Fruit fly (Drosophila melanogaster): Measurements from ENCODE around the gene CG42331.

CG42331 gene

DNA sequence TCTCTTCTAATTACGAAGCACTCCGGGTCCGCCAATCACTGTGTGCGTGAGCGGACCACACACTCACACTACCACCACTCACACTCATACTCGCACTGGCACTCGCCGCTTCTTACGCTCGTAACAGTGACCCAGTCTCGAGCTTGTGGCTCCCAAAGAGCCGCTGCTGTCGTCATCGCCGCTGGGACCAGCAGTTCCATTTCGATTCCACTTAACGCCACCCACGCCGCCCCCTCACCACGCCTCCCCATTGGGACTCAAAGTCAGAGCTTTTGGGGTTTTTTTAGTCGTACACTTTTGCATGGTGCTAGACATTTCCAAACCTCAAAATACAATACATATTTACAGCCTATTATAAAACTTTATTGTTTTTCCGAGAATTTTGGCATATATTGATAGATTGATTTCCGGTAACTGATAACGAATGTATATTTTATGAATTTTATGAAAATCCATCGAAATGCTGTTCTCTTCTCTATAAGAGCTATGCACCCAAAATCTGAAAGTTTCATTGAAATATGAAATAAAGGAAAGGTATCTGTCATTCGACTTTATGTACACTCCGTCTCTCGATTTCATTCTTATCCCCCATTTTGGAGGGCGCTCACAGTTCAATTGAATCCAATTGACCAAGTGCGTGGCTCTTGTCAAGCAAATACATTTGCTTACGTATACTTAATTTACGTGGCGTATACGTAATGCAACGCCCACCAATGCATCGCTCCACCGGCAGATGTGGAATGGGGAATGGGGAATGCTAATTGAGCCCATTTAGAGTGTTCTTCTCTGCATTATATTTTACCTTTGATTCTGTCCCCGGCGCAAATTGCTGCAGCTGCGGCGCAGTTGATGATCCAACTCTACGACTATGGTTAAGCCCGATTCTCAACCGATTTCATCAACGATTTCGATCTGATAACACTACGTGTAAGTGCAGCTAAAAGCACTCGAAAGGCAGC, at the start of gene CG42331 (continued):
- TF ChIP-seq Usf (GFP tag; optimal IDR thresholded peaks at IDR 0.05): no peak
- TF ChIP-seq wek (GFP tag; optimal IDR thresholded peaks at IDR 0.05): no peak
- peak; percentile 59 for TF ChIP-seq CG10147 (GFP tag; optimal IDR thresholded peaks at IDR 0.05)
- TF ChIP-seq CG2712 (tag; optimal IDR thresholded peaks at IDR 0.05): peak; percentile 67
- peak; percentile 81 for TF ChIP-seq CG7839 (tag; optimal IDR thresholded peaks at IDR 0.05)
- TF ChIP-seq Dref (GFP tag; IDR thresholded peaks at IDR 0.05): no peak
- peak; percentile 65; the same call in 1 of the 2 replicates for TF ChIP-seq CG14441 (GFP tag; IDR thresholded peaks at IDR 0.05)
- TF ChIP-seq CG12071 (GFP tag; optimal IDR thresholded peaks at IDR 0.05): peak; percentile 18
- peak; percentile 56 for TF ChIP-seq CG12155 (GFP tag; optimal IDR thresholded peaks at IDR 0.05)
- TF ChIP-seq Nf-YB (GFP tag; optimal IDR thresholded peaks at IDR 0.05): peak; percentile 29
- TF ChIP-seq Aef1 (GFP tag; IDR thresholded peaks at IDR 0.05): peak; percentile 55; the same call in 2 of the 3 replicates
- no peak for TF ChIP-seq danr (GFP tag; IDR thresholded peaks at IDR 0.05)
- peak; percentile 57 for TF ChIP-seq gcm (GFP tag; optimal IDR thresholded peaks at IDR 0.05)
- peak; percentile 92 for TF ChIP-seq sug (tag; optimal IDR thresholded peaks at IDR 0.05)
- TF ChIP-seq CG10959 (GFP tag; IDR thresholded peaks at IDR 0.05): no peak
- TF ChIP-seq Dek (tag; optimal IDR thresholded peaks at IDR 0.05): peak; percentile 60
- peak; percentile 17 for TF ChIP-seq CHES-1-like (GFP tag; optimal IDR thresholded peaks at IDR 0.05)
- peak; percentile 48 for TF ChIP-seq ems (GFP tag; optimal IDR thresholded peaks at IDR 0.05)
- TF ChIP-seq CG32772 (GFP tag; IDR thresholded peaks at IDR 0.05): no peak
- no peak for TF ChIP-seq CG42726 (GFP tag; IDR thresholded peaks at IDR 0.05; ENCODE audit: partially characterized antibody)
- no peak for TF ChIP-seq tup (GFP tag; optimal IDR thresholded peaks at IDR 0.05)
- TF ChIP-seq MBD-R2 (GFP tag; IDR thresholded peaks at IDR 0.05): peak; percentile 32; the same call in 1 of the 2 replicates
- peak; percentile 40 for TF ChIP-seq pnt (GFP tag; optimal IDR thresholded peaks at IDR 0.05)
- TF ChIP-seq CG12236 (GFP tag; optimal IDR thresholded peaks at IDR 0.05): no peak
- TF ChIP-seq gsb (GFP tag; IDR thresholded peaks at IDR 0.05): no peak
- peak; percentile 51 for TF ChIP-seq Bteb2 (GFP tag; optimal IDR thresholded peaks at IDR 0.05)
- TF ChIP-seq eyg (GFP tag; optimal IDR thresholded peaks at IDR 0.05): peak; percentile 33
- peak; percentile 28 for TF ChIP-seq zfh2 (GFP tag; optimal IDR thresholded peaks at IDR 0.05)
- no peak for TF ChIP-seq pb (GFP tag; optimal IDR thresholded peaks at IDR 0.05)
- TF ChIP-seq ftz-f1 (GFP tag; optimal IDR thresholded peaks at IDR 0.05): no peak
- no peak for TF ChIP-seq pfk (GFP tag; optimal IDR thresholded peaks at IDR 0.05)
- TF ChIP-seq repo (GFP tag; optimal IDR thresholded peaks at IDR 0.05): no peak
- peak; percentile 66 for TF ChIP-seq ATbp (GFP tag; optimal IDR thresholded peaks at IDR 0.05)
- no peak for TF ChIP-seq D (optimal IDR thresholded peaks at IDR 0.05)
- TF ChIP-seq D (GFP tag; optimal IDR thresholded peaks at IDR 0.05): peak; percentile 35
- peak; percentile 89 for TF ChIP-seq chinmo (GFP tag; IDR thresholded peaks at IDR 0.05; ENCODE audit: partially characterized antibody)
- no peak for TF ChIP-seq Sry-β (GFP tag; optimal IDR thresholded peaks at IDR 0.05)
- TF ChIP-seq vvl (GFP tag; IDR thresholded peaks at IDR 0.05): no peak
- no peak for TF ChIP-seq lola (GFP tag; optimal IDR thresholded peaks at IDR 0.05)
- TF ChIP-seq gsb-n (tag; optimal IDR thresholded peaks at IDR 0.05): peak; percentile 54
- TF ChIP-seq ken (GFP tag; IDR thresholded peaks at IDR 0.05): no peak; the same call in 2 of the 3 replicates
- TF ChIP-seq schlank (tag; optimal IDR thresholded peaks at IDR 0.05): no peak
- no peak for TF ChIP-seq pzg (GFP tag; optimal IDR thresholded peaks at IDR 0.05)
- no peak for TF ChIP-seq knrl (GFP tag; IDR thresholded peaks at IDR 0.05; ENCODE audit: partially characterized antibody)
- TF ChIP-seq CG34376 (GFP tag; optimal IDR thresholded peaks at IDR 0.05): peak; percentile 80
- TF ChIP-seq exex (tag; optimal IDR thresholded peaks at IDR 0.05): peak; percentile 65
- no peak for TF ChIP-seq br (optimal IDR thresholded peaks at IDR 0.05)
- TF ChIP-seq lbe (GFP tag; optimal IDR thresholded peaks at IDR 0.05): no peak
- TF ChIP-seq peb (GFP tag; IDR thresholded peaks at IDR 0.05): no peak
